Fruit fly (Drosophila melanogaster): ENCODE results near the gene Alms1a.
A peak's percentile ranks its signal among the peaks of the same experiment; 100 is the strongest.

Gene Alms1a

dm6 chrX:4581769-4582168 is 54.0 kb downstream of the Alms1a start:
- TF ChIP-seq Sox102F (GFP tag; optimal IDR thresholded peaks at IDR 0.05) (peak; percentile 24), cyc (GFP tag; optimal IDR thresholded peaks at IDR 0.05) (peak; percentile 3), net (GFP tag; optimal IDR thresholded peaks at IDR 0.05) (no peak), vri (GFP tag; optimal IDR thresholded peaks at IDR 0.05) (no peak), CG1621 (tag; optimal IDR thresholded peaks at IDR 0.05) (no peak), CG9139 (GFP tag; optimal IDR thresholded peaks at IDR 0.05) (no peak), CG11902 (GFP tag; optimal IDR thresholded peaks at IDR 0.05) (no peak), CG8632 (GFP tag; optimal IDR thresholded peaks at IDR 0.05) (no peak), Gug (GFP tag; IDR thresholded peaks at IDR 0.05) (no peak), CG7368 (GFP tag; optimal IDR thresholded peaks at IDR 0.05) (no peak), CG4318 (GFP tag; optimal IDR thresholded peaks at IDR 0.05) (no peak), CG6808 (GFP tag; optimal IDR thresholded peaks at IDR 0.05) (no peak), Blimp-1 (GFP tag; optimal IDR thresholded peaks at IDR 0.05) (no peak), CG8319 (GFP tag; optimal IDR thresholded peaks at IDR 0.05) (no peak), salr (GFP tag; optimal IDR thresholded peaks at IDR 0.05) (no peak), CG6163 (GFP tag; IDR thresholded peaks at IDR 0.05) (peak; percentile 54; the same call in 1 of the 3 replicates), Hr39 (GFP tag; optimal IDR thresholded peaks at IDR 0.05) (no peak), CG6854 (GFP tag; optimal IDR thresholded peaks at IDR 0.05) (no peak), Sox15 (GFP tag; optimal IDR thresholded peaks at IDR 0.05) (no peak), CG31627 (GFP tag; optimal IDR thresholded peaks at IDR 0.05) (peak; percentile 3), fd85E (GFP tag; optimal IDR thresholded peaks at IDR 0.05) (no peak), dac (GFP tag; optimal IDR thresholded peaks at IDR 0.05) (no peak), CG11294 (GFP tag; IDR thresholded peaks at IDR 0.05) (no peak), Met (GFP tag; optimal IDR thresholded peaks at IDR 0.05) (peak; percentile 36), CG15336 (GFP tag; IDR thresholded peaks at IDR 0.05) (peak; percentile 23; the same call in 1 of the 2 replicates), Hr38 (GFP tag; optimal IDR thresholded peaks at IDR 0.05) (no peak), CG8119 (GFP tag; IDR thresholded peaks at IDR 0.05) (0 out of 3 replicates have a peak, but pooled peaks have one; percentile 18), pdm3 (GFP tag; optimal IDR thresholded peaks at IDR 0.05) (no peak), CG3919 (GFP tag; optimal IDR thresholded peaks at IDR 0.05) (peak; percentile 7), CG6276 (GFP tag; optimal IDR thresholded peaks at IDR 0.05) (no peak), ss (GFP tag; optimal IDR thresholded peaks at IDR 0.05) (no peak), Ets21C (GFP tag; optimal IDR thresholded peaks at IDR 0.05) (no peak), Eip93F (GFP tag; optimal IDR thresholded peaks at IDR 0.05) (no peak), Lpt (GFP tag; optimal IDR thresholded peaks at IDR 0.05) (no peak), CG34406 (GFP tag; optimal IDR thresholded peaks at IDR 0.05) (no peak), CG32006 (GFP tag; optimal IDR thresholded peaks at IDR 0.05) (peak; percentile 21), Hr4 (GFP tag; optimal IDR thresholded peaks at IDR 0.05) (no peak), CG6792 (GFP tag; optimal IDR thresholded peaks at IDR 0.05) (no peak), spab (GFP tag; optimal IDR thresholded peaks at IDR 0.05) (no peak), CG11762 (GFP tag; optimal IDR thresholded peaks at IDR 0.05; ENCODE audit: insufficient read depth) (no peak), Ets96B (tag; optimal IDR thresholded peaks at IDR 0.05) (no peak), dsx (GFP tag; optimal IDR thresholded peaks at IDR 0.05; ENCODE audit: poor library complexity, severe bottlenecking) (no peak), CG10669 (GFP tag; optimal IDR thresholded peaks at IDR 0.05) (no peak), achi (GFP tag; optimal IDR thresholded peaks at IDR 0.05) (peak; percentile 14), esn (GFP tag; optimal IDR thresholded peaks at IDR 0.05) (peak; percentile 26), acj6 (GFP tag; optimal IDR thresholded peaks at IDR 0.05) (no peak), svp (GFP tag) (peak; percentile 43), CG3032 (tag; optimal IDR thresholded peaks at IDR 0.05) (no peak), eg (GFP tag; IDR thresholded peaks at IDR 0.05) (0 out of 3 replicates have a peak, but pooled peaks have one; percentile 23), topi (GFP tag; optimal IDR thresholded peaks at IDR 0.05) (peak; percentile 24), lz (GFP tag; optimal IDR thresholded peaks at IDR 0.05) (peak; percentile 3), Sox14 (GFP tag; optimal IDR thresholded peaks at IDR 0.05) (no peak), Eip78C (GFP tag) (peak; percentile 58)

Measured in whole organism, prepupa.